Fruit fly (Drosophila melanogaster): Measurements from ENCODE around the gene Btnd.

Btnd gene

DNA sequence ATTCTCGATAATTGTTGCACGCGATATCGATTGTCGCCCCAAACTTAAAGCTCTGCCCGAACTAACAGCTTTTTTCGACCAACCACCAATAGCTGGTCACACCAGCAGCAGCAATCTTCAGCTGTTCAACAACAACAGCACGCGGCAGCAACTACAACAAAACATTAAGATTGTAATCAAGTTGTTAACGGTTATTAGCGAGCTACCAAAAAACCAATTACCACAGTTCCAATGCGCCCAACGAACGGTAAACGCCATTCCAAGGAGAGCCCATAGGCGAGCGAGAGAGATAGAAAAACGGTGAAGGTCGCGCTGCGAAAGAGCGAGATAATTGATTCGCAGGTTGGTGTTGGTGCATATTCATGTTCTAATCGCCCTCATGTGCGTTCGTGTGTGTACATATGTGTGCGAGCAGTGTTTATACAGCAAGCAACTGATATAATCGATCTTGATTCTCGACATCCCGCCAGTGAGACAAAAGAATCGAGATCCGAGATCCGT, 768 bp upstream of the Btnd start, which contains the start of gene Efr:
Gene Efr, plus strand, starts transcription at position 113 of the 501 bp plus-strand sequence.
- TF ChIP-seq br (GFP tag; optimal IDR thresholded peaks at IDR 0.05) (no peak), OdsH (GFP tag; optimal IDR thresholded peaks at IDR 0.05) (no peak), jim (GFP tag; optimal IDR thresholded peaks at IDR 0.05) (no peak), brk (GFP tag; optimal IDR thresholded peaks at IDR 0.05) (no peak), pan (optimal IDR thresholded peaks at IDR 0.05) (no peak), ey (GFP tag; optimal IDR thresholded peaks at IDR 0.05) (no peak), HLH106 (tag; optimal IDR thresholded peaks at IDR 0.05) (no peak), woc (GFP tag; optimal IDR thresholded peaks at IDR 0.05) (no peak), Myc (optimal IDR thresholded peaks at IDR 0.05) (no peak), CG32264 (GFP tag; optimal IDR thresholded peaks at IDR 0.05) (no peak), Abd-B (GFP tag; optimal IDR thresholded peaks at IDR 0.05) (no peak)

DNA sequence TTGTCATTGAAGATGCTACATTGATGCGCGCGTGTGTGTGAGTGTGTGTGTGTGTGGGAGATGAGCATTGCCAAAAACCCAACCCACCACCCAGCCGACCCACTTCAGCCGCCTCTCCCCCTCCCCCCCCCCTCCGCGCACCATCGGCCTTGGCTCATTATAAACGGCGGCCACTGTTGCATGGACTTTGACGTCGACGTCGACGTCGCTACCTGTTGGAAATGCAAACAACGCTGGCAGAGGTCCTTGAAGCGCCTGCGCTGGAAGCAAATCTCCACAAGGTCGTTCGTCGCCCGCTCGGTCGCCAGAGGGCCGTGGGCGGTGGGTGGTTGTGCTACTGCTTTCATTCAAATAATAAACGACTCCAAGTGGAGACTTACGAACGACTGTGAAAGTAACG, 2.5 kb downstream of the Btnd start:
- peak; percentile 90 for TF ChIP-seq Dfd (GFP tag; optimal IDR thresholded peaks at IDR 0.05)
- no peak for TF ChIP-seq CG9705 (GFP tag; optimal IDR thresholded peaks at IDR 0.05)

DNA sequence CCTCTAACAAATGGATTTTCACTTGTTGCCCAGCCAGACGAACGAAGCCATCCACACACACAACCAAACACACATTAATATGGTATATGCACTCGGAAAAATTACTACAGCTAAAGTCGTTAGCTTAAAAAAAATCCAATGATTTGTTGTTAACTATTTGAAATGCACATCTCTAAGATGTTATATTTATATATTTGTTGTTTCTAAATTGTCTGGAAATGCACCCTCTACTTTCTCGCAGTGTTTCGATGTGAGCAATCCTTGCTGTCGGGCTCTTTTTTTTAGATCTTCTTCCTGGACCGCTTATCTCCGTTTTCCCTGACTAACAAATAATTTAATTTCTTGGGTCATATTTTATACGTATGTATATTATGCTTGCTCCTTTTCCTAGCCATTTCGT, 14.0 kb downstream of the Btnd start:
- TF ChIP-seq ey (GFP tag; optimal IDR thresholded peaks at IDR 0.05) (no peak), GATAd (GFP tag; optimal IDR thresholded peaks at IDR 0.05) (no peak), Jra (GFP tag; optimal IDR thresholded peaks at IDR 0.05) (no peak), jim (GFP tag; optimal IDR thresholded peaks at IDR 0.05) (no peak), usp (GFP tag; optimal IDR thresholded peaks at IDR 0.05) (no peak), sv (GFP tag; optimal IDR thresholded peaks at IDR 0.05) (no peak), Dif (GFP tag; optimal IDR thresholded peaks at IDR 0.05; ENCODE audit: partially characterized antibody) (no peak), Sp1 (GFP tag; optimal IDR thresholded peaks at IDR 0.05) (no peak), Myc (optimal IDR thresholded peaks at IDR 0.05) (no peak), sage (GFP tag; optimal IDR thresholded peaks at IDR 0.05) (no peak), pan (optimal IDR thresholded peaks at IDR 0.05) (no peak), Vsx2 (GFP tag; optimal IDR thresholded peaks at IDR 0.05; ENCODE audit: partially characterized antibody) (no peak), Hr78 (GFP tag; optimal IDR thresholded peaks at IDR 0.05) (no peak)

DNA sequence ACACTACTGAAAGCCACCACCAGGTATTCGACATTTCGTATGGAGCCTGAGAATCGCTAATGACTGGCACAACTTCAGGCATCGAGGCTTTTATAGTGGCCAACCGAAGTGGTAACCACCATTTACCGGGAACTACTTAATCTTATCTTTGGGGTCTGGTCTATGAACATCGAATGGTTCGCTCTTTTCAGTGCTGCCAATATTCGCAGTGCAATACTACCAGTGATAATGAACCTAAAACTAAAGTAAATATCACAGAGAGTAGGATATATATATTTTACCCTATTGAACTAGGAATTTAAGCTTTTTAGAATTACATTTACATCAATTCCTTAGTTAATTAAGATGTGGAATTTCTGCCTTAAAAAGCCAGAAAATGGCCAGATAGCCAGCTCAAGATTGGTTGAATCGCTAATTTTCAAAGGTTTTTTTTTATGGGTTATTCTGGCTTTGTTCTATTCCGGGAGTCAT, 16.6 kb downstream of the Btnd start, which contains the start of gene vanin-like:
Gene vanin-like, minus strand, starts transcription at position 51 of the 471 bp plus-strand sequence.
- peak; percentile 25 for TF ChIP-seq Myc (optimal IDR thresholded peaks at IDR 0.05)
- TF ChIP-seq Sp1 (GFP tag; optimal IDR thresholded peaks at IDR 0.05), result no peak

DNA sequence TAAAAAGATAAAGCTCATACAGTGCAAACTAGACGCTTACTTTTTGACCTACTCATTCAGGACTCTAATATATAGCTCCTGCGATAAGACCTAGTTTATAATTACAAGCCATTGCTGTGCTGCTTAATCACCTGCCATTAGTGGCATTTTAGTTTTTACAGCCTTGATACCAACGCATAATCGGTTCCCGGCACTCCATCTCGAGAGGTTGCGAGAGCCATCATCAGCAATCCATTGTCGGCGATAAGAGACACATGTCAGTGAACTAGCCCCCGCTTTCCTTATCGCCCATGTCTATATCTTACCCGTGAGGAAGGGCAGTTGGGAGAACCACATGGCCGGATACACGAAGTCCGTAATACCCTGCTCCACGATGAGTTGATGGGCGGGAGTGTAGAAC, 17.7 kb downstream of the Btnd start:
- TF ChIP-seq Hr83 (GFP tag; optimal IDR thresholded peaks at IDR 0.05; ENCODE audit: poor library complexity, severe bottlenecking) (no peak), Dif (GFP tag; optimal IDR thresholded peaks at IDR 0.05; ENCODE audit: partially characterized antibody) (no peak), dl (GFP tag; optimal IDR thresholded peaks at IDR 0.05; ENCODE audit: insufficient read depth in 1 of 2, partially characterized antibody in 2 of 2) (no peak), Dfd (GFP tag; optimal IDR thresholded peaks at IDR 0.05) (no peak), N (GFP tag; optimal IDR thresholded peaks at IDR 0.05) (no peak), ey (GFP tag; optimal IDR thresholded peaks at IDR 0.05) (no peak), foxo (GFP tag; optimal IDR thresholded peaks at IDR 0.05) (no peak), jim (GFP tag; optimal IDR thresholded peaks at IDR 0.05) (no peak), Vsx2 (GFP tag; optimal IDR thresholded peaks at IDR 0.05; ENCODE audit: partially characterized antibody) (no peak), Hnf4 (GFP tag; optimal IDR thresholded peaks at IDR 0.05) (no peak), usp (GFP tag; optimal IDR thresholded peaks at IDR 0.05) (no peak), Mio (GFP tag; optimal IDR thresholded peaks at IDR 0.05) (no peak)

DNA sequence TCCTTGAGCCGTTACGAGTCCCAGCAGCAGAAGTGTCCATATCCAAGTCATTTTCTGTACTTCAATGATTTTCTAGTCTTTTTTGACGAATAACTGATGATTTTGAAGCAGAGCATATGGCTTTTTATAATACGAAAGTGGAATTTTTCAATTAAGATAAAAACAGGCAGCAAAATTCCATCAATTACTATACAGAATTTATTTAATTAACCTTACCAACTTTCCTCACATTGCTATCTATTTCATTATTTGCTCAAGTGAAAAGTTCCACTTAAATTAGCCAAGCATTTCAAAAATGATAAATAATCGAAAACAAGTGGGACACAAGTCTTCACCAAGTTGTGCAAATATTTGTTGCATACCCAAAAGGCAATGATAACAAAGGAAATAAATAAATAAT, 19.3 kb downstream of the Btnd start, which contains the start of gene CG43090:
Gene CG43090, minus strand, starts transcription at position 101 of the 400 bp plus-strand sequence.
- TF ChIP-seq dsf (GFP tag; optimal IDR thresholded peaks at IDR 0.05; ENCODE audit: borderline replicate concordance), result no peak
- no peak for TF ChIP-seq foxo (GFP tag; optimal IDR thresholded peaks at IDR 0.05)
- no peak for TF ChIP-seq woc (GFP tag; optimal IDR thresholded peaks at IDR 0.05)
- no peak for TF ChIP-seq Dif (GFP tag; optimal IDR thresholded peaks at IDR 0.05; ENCODE audit: partially characterized antibody)
- TF ChIP-seq br (GFP tag; optimal IDR thresholded peaks at IDR 0.05), result no peak
- TF ChIP-seq Myc (optimal IDR thresholded peaks at IDR 0.05), result no peak
- TF ChIP-seq Hr83 (GFP tag; optimal IDR thresholded peaks at IDR 0.05; ENCODE audit: poor library complexity, severe bottlenecking), result no peak
- TF ChIP-seq pan (optimal IDR thresholded peaks at IDR 0.05), result no peak
- TF ChIP-seq h (GFP tag; optimal IDR thresholded peaks at IDR 0.05), result no peak

Measured in whole organism, wandering third instar larva.